Worm (Caenorhabditis elegans): ENCODE results near the gene Y73B6BL.12.

ce11 chrIV:6284277-6284676 lies 33.0 kb downstream of the Y73B6BL.12 start, which contains the start of gene ops-1:
- TF ChIP-seq unc-62 (GFP tag; optimal IDR thresholded peaks at IDR 0.05 in 1 of 2), result no peak
- TF ChIP-seq unc-62 (tag; optimal IDR thresholded peaks at IDR 0.05), result no peak
- no peak for TF ChIP-seq lin-13 (GFP tag; optimal IDR thresholded peaks at IDR 0.05)
- TF ChIP-seq ceh-32 (tag; optimal IDR thresholded peaks at IDR 0.05; ENCODE audit: poor library complexity), result no peak
- no peak for TF ChIP-seq saeg-2 (GFP tag; IDR thresholded peaks at IDR 0.05)
- TF ChIP-seq egl-27 (tag; optimal IDR thresholded peaks at IDR 0.05), result no peak
- no peak for TF ChIP-seq ztf-7 (tag; optimal IDR thresholded peaks at IDR 0.05)
- TF ChIP-seq Y105C5A.15 (GFP tag; IDR thresholded peaks at IDR 0.05), result no peak
- no peak for TF ChIP-seq zfp-3 (GFP tag; conservative IDR thresholded peaks at IDR 0.05)
- TF ChIP-seq lin-39 (tag; optimal IDR thresholded peaks at IDR 0.05), result no peak
- TF ChIP-seq fkh-10 (GFP tag; optimal IDR thresholded peaks at IDR 0.05), result no peak
- TF ChIP-seq nhr-76 (tag; optimal IDR thresholded peaks at IDR 0.05), result no peak
- TF ChIP-seq T20F7.1 (GFP tag; optimal IDR thresholded peaks at IDR 0.05), result no peak
- no peak for TF ChIP-seq mep-1 (tag; optimal IDR thresholded peaks at IDR 0.05)
- no peak for TF ChIP-seq pha-4 (GFP tag; IDR thresholded peaks at IDR 0.05)
- TF ChIP-seq pha-4 (tag; optimal IDR thresholded peaks at IDR 0.05), result no peak
